Worm (Caenorhabditis elegans): ENCODE measurements around the gene K07E3.2.

Gene K07E3.2

ce11 chrX:8155969-8156368, 51.9 kb downstream of the K07E3.2 start (continued):
- TF ChIP-seq ahr-1 (tag; optimal IDR thresholded peaks at IDR 0.05) = peak; percentile 7
- TF ChIP-seq gmeb-2 (tag; optimal IDR thresholded peaks at IDR 0.05) = peak; percentile 89
- peak; percentile 86 for TF ChIP-seq T23F11.4 (GFP tag; optimal IDR thresholded peaks at IDR 0.05)
- peak; percentile 89 for TF ChIP-seq unc-3 (GFP tag; conservative IDR thresholded peaks at IDR 0.05)
- peak; percentile 25 for TF ChIP-seq unc-3 (tag; optimal IDR thresholded peaks at IDR 0.05)
- peak; percentile 80 for TF ChIP-seq ceh-2 (tag; optimal IDR thresholded peaks at IDR 0.05)
- peak; percentile 74 for TF ChIP-seq ceh-34 (tag; optimal IDR thresholded peaks at IDR 0.05)
- peak; percentile 70 for TF ChIP-seq ceh-6 (GFP tag; optimal IDR thresholded peaks at IDR 0.05)
- TF ChIP-seq ceh-9 (tag; optimal IDR thresholded peaks at IDR 0.05) = peak; percentile 76
- TF ChIP-seq pqm-1 (tag; optimal IDR thresholded peaks at IDR 0.05) = no peak
- peak; percentile 69 for TF ChIP-seq nhr-232 (tag; optimal IDR thresholded peaks at IDR 0.05)
- TF ChIP-seq K02D7.2 (tag; optimal IDR thresholded peaks at IDR 0.05) = peak; percentile 73
- TF ChIP-seq ceh-14 (tag; optimal IDR thresholded peaks at IDR 0.05) = peak; percentile 70
- peak; percentile 12 for TF ChIP-seq ztf-16 (tag; optimal IDR thresholded peaks at IDR 0.05)
- peak; percentile 86 for TF ChIP-seq ceh-45 (GFP tag; IDR thresholded peaks at IDR 0.05)
- peak; percentile 80 for TF ChIP-seq sox-4 (tag; optimal IDR thresholded peaks at IDR 0.05)
- TF ChIP-seq pat-9 (tag; optimal IDR thresholded peaks at IDR 0.05) = peak; percentile 71
- peak; percentile 27 for TF ChIP-seq K09A11.1 (tag; optimal IDR thresholded peaks at IDR 0.05; ENCODE audit: insufficient read depth)
- TF ChIP-seq fkh-6 (tag; optimal IDR thresholded peaks at IDR 0.05) = peak; percentile 44
- peak; percentile 61 for TF ChIP-seq odd-2 (tag; optimal IDR thresholded peaks at IDR 0.05)
- TF ChIP-seq fkh-10 (GFP tag; optimal IDR thresholded peaks at IDR 0.05) = no peak
- no peak for TF ChIP-seq nhr-11 (tag; optimal IDR thresholded peaks at IDR 0.05)
- TF ChIP-seq nfya-1 (tag; optimal IDR thresholded peaks at IDR 0.05) = peak; percentile 7
- peak; percentile 67 for TF ChIP-seq fax-1 (tag; optimal IDR thresholded peaks at IDR 0.05)
- peak; percentile 77 for TF ChIP-seq pha-2 (tag; optimal IDR thresholded peaks at IDR 0.05)

ce11 chrX:8156502-8156901, 52.4 kb downstream of the K07E3.2 start:
- TF ChIP-seq Y22D7AL.16 (tag; optimal IDR thresholded peaks at IDR 0.05) (no peak), ceh-45 (GFP tag; IDR thresholded peaks at IDR 0.05) (0 out of 2 replicates have a peak, but pooled peaks have one; percentile 17)

- TF ChIP-seq ceh-31 (tag; optimal IDR thresholded peaks at IDR 0.05) (peak; percentile 56), odd-2 (tag; optimal IDR thresholded peaks at IDR 0.05) (no peak), hlh-13 (GFP tag; optimal IDR thresholded peaks at IDR 0.05) (no peak), unc-55 (GFP tag; optimal IDR thresholded peaks at IDR 0.05) (peak; percentile 28), nhr-11 (tag; optimal IDR thresholded peaks at IDR 0.05) (no peak), tbx-2 (tag; optimal IDR thresholded peaks at IDR 0.05) (peak; percentile 62), pros-1 (tag; optimal IDR thresholded peaks at IDR 0.05) (no peak), sdc-2 (tag; optimal IDR thresholded peaks at IDR 0.05) (peak; percentile 5), ceh-48 (tag; optimal IDR thresholded peaks at IDR 0.05) (no peak), pha-4 (tag; optimal IDR thresholded peaks at IDR 0.05) (no peak), ttx-3 (tag; optimal IDR thresholded peaks at IDR 0.05) (no peak), eyg-1 (tag; optimal IDR thresholded peaks at IDR 0.05) (no peak), unc-42 (tag; optimal IDR thresholded peaks at IDR 0.05) (peak; percentile 23), nfya-1 (tag; optimal IDR thresholded peaks at IDR 0.05) (peak; percentile 47), ceh-24 (tag; optimal IDR thresholded peaks at IDR 0.05) (no peak), nhr-232 (tag; optimal IDR thresholded peaks at IDR 0.05) (no peak), dmd-4 (tag; optimal IDR thresholded peaks at IDR 0.05; ENCODE audit: borderline replicate concordance) (no peak), ceh-18 (tag; optimal IDR thresholded peaks at IDR 0.05) (peak; percentile 23), ceh-34 (tag; optimal IDR thresholded peaks at IDR 0.05) (no peak)
Measured at ce11 chrX:8157132-8157531, 53.0 kb downstream of the K07E3.2 start.
